Fruit fly (Drosophila melanogaster): ENCODE results near the gene Eig71Ea.

dm6 chr3L:15649561-15649960, at the start of gene Eig71Ea, which contains the start of gene Eig71Eb:
- TF ChIP-seq Pif1A (GFP tag; optimal IDR thresholded peaks at IDR 0.05) = no peak
- TF ChIP-seq rn (GFP tag; IDR thresholded peaks at IDR 0.05) = no peak
- no peak for TF ChIP-seq Ets98B (GFP tag; IDR thresholded peaks at IDR 0.05)
- TF ChIP-seq CG8301 (tag; optimal IDR thresholded peaks at IDR 0.05) = no peak
- no peak for TF ChIP-seq CG13204 (GFP tag; optimal IDR thresholded peaks at IDR 0.05)
- TF ChIP-seq CG14655 (GFP tag; optimal IDR thresholded peaks at IDR 0.05) = no peak
- TF ChIP-seq CG32121 (GFP tag; IDR thresholded peaks at IDR 0.05) = no peak
- TF ChIP-seq CG10348 (GFP tag; IDR thresholded peaks at IDR 0.05) = no peak
- TF ChIP-seq gl (tag; optimal IDR thresholded peaks at IDR 0.05) = no peak
- no peak for TF ChIP-seq CG8159 (tag; optimal IDR thresholded peaks at IDR 0.05)

Data from whole organism, pupa.